Fruit fly (Drosophila melanogaster): ENCODE data around the gene CG31697.

CG31697 gene

DNA sequence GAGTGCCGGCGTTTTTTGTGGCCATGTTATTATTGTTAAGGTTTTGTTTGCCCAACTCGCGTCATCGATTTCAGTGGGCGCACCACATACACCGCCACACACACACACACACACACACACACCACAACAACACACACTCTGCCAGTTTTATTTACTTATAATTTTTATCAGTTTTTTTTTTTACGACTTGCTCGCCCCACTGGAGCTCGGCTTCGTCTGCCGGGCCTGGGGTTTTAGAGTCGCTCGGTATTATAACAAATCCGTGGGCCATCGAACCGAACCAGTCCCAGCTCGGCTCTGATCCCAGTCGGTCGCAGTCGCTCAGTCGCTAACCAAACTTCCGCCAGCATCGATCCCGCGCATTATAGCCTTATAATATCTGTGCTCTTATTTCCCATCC, 14.2 kb downstream of the CG31697 start (continued):
- TF ChIP-seq kah (GFP tag; optimal IDR thresholded peaks at IDR 0.05) (no peak), CG15514 (GFP tag; optimal IDR thresholded peaks at IDR 0.05) (peak; percentile 54), nom (GFP tag; optimal IDR thresholded peaks at IDR 0.05) (peak; percentile 78), YL-1 (GFP tag; optimal IDR thresholded peaks at IDR 0.05) (no peak), Spps (tag; optimal IDR thresholded peaks at IDR 0.05) (no peak), CG1233 (GFP tag; optimal IDR thresholded peaks at IDR 0.05) (no peak), so (GFP tag; IDR thresholded peaks at IDR 0.05) (peak; percentile 50; the same call in 1 of the 3 replicates), bbx (GFP tag; IDR thresholded peaks at IDR 0.05; ENCODE audit: partially characterized antibody) (0 out of 2 replicates have a peak, but pooled peaks have one; percentile 40), kni (GFP tag; optimal IDR thresholded peaks at IDR 0.05) (peak; percentile 88), Deaf1 (tag; optimal IDR thresholded peaks at IDR 0.05) (peak; percentile 95), her (GFP tag; optimal IDR thresholded peaks at IDR 0.05) (no peak), CG34376 (GFP tag; optimal IDR thresholded peaks at IDR 0.05) (peak; percentile 92), otp (GFP tag; IDR thresholded peaks at IDR 0.05) (peak; percentile 55; the same call in 1 of the 3 replicates), sna (GFP tag; IDR thresholded peaks at IDR 0.05; ENCODE audit: partially characterized antibody) (no peak), CG11398 (GFP tag; optimal IDR thresholded peaks at IDR 0.05) (no peak), Pdp1 (GFP tag; optimal IDR thresholded peaks at IDR 0.05) (peak in 1 of 2 experiments; percentile 13), CG13287 (GFP tag; IDR thresholded peaks at IDR 0.05; ENCODE audit: partially characterized antibody) (peak; percentile 21; the same call in 1 of the 2 replicates), oc (tag; optimal IDR thresholded peaks at IDR 0.05) (peak; percentile 62), BtbVII (GFP tag; optimal IDR thresholded peaks at IDR 0.05) (peak; percentile 56), sd (tag; optimal IDR thresholded peaks at IDR 0.05) (no peak), CG17359 (tag; optimal IDR thresholded peaks at IDR 0.05) (no peak), rib (GFP tag; IDR thresholded peaks at IDR 0.05) (0 out of 2 replicates have a peak, but pooled peaks have one; percentile 18), br (optimal IDR thresholded peaks at IDR 0.05) (no peak), chinmo (GFP tag; IDR thresholded peaks at IDR 0.05; ENCODE audit: partially characterized antibody) (peak; percentile 88; the same call in 2 of the 4 replicates), Six4 (GFP tag; optimal IDR thresholded peaks at IDR 0.05) (no peak), CG11456 (GFP tag; IDR thresholded peaks at IDR 0.05) (no peak), pho (GFP tag; optimal IDR thresholded peaks at IDR 0.05) (peak; percentile 10), CG4360 (GFP tag; IDR thresholded peaks at IDR 0.05) (peak; percentile 47), eve (GFP tag; optimal IDR thresholded peaks at IDR 0.05) (no peak), CG14441 (GFP tag; IDR thresholded peaks at IDR 0.05) (0 out of 2 replicates have a peak, but pooled peaks have one; percentile 6), CG42726 (GFP tag; IDR thresholded peaks at IDR 0.05; ENCODE audit: partially characterized antibody) (0 out of 2 replicates have a peak, but pooled peaks have one; percentile 37), ATbp (GFP tag; optimal IDR thresholded peaks at IDR 0.05) (no peak), luna (GFP tag; optimal IDR thresholded peaks at IDR 0.05) (no peak), Nf-YB (GFP tag; optimal IDR thresholded peaks at IDR 0.05) (peak; percentile 49), seq (GFP tag; IDR thresholded peaks at IDR 0.05) (no peak), ERR (GFP tag; optimal IDR thresholded peaks at IDR 0.05) (no peak), zen (tag; optimal IDR thresholded peaks at IDR 0.05) (no peak), C15 (GFP tag; IDR thresholded peaks at IDR 0.05) (0 out of 3 replicates have a peak, but pooled peaks have one; percentile 36), CG13894 (tag; optimal IDR thresholded peaks at IDR 0.05) (peak; percentile 81), Jarid2 (GFP tag; optimal IDR thresholded peaks at IDR 0.05) (peak; percentile 81), CG7556 (GFP tag; optimal IDR thresholded peaks at IDR 0.05) (no peak), CG14965 (GFP tag; optimal IDR thresholded peaks at IDR 0.05; ENCODE audit: borderline replicate concordance) (no peak), CrebB (tag; optimal IDR thresholded peaks at IDR 0.05) (peak; percentile 48), CG2889 (GFP tag; IDR thresholded peaks at IDR 0.05) (no peak)

Data from whole organism, embryonic.